Fruit fly (Drosophila melanogaster) whole organism, adult: ENCODE results near the gene CG11588.

ENCODE experiments used
- CG7045 ChIP-seq: fragments of 200-800 bp; sonication (Bioruptor generic); optimal IDR thresholded peaks from 2 replicates; lab custom pipeline; 2017; ENCODE audit warnings: missing biosample characterization, mild to moderate bottlenecking, missing genetic modification characterization
- Mnt ChIP-seq: fragments of 200-800 bp; sonication (Bioruptor generic); optimal IDR thresholded peaks from 2 replicates; lab custom pipeline; 2016; ENCODE audit warnings: missing biosample characterization, mild to moderate bottlenecking, missing genetic modification characterization
- ovo ChIP-seq: fragments of 200-800 bp; sonication (Bioruptor generic); optimal IDR thresholded peaks from 2 replicates; lab custom pipeline; 2016; ENCODE audit warnings: missing biosample characterization, missing genetic modification characterization

- no peak for TF ChIP-seq ovo
- no peak for TF ChIP-seq CG7045 (GFP tag; lab: Kevin White, UChicago)
- no peak for TF ChIP-seq Mnt (GFP tag; lab: Kevin White, UChicago)
Measured at dm6 chr3L:11953217-11953616, 31.9 kb downstream of the CG11588 start, which contains the start of gene obst-G.
